Worm (Caenorhabditis elegans): Measurements from ENCODE around the gene ztf-16.

The ztf-16 gene

DNA sequence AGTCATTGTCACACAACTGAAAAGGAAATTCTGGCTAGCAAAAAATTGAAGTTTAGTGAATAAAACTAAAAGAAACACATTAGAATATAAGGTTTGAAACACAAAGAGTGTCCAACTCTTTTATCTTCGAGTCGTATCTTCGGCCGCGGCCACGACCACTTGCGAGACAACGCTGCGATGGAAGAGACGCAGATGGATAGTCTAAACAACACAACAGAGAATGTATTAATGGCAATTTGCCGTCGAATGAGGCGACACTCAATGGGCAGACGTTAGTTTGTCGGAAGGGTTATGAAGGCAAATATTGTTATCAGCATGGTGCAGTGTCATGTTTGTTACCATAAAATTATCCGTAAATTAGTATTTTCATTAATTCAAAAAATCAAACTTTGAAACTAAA lies 41.7 kb upstream of the ztf-16 start, which contains the start of gene F39C12.1 (continued):
- TF ChIP-seq hpl-2 (GFP tag; optimal IDR thresholded peaks at IDR 0.05): no peak
- peak; percentile 54 for TF ChIP-seq nhr-20 (tag; optimal IDR thresholded peaks at IDR 0.05)
- TF ChIP-seq C34B4.2 (tag; optimal IDR thresholded peaks at IDR 0.05): no peak
- TF ChIP-seq dsc-1 (tag; optimal IDR thresholded peaks at IDR 0.05): no peak
- no peak for TF ChIP-seq nhr-11 (tag; optimal IDR thresholded peaks at IDR 0.05)
- no peak for TF ChIP-seq ceh-88 (GFP tag; IDR thresholded peaks at IDR 0.05)
- TF ChIP-seq tbx-2 (tag; optimal IDR thresholded peaks at IDR 0.05): no peak
- peak in 2 of 3 experiments; percentile 24 to 26 for TF ChIP-seq ceh-82 (tag; optimal IDR thresholded peaks at IDR 0.05)
- TF ChIP-seq unc-98 (GFP tag; IDR thresholded peaks at IDR 0.05): no peak
- TF ChIP-seq fkh-8 (tag; optimal IDR thresholded peaks at IDR 0.05): no peak
- TF ChIP-seq efl-1 (optimal IDR thresholded peaks at IDR 0.05): peak in 1 of 2 experiments; percentile 1
- TF ChIP-seq efl-1 (GFP tag; optimal IDR thresholded peaks at IDR 0.05 in 1 of 2): peak in 1 of 2 experiments; percentile 15
- no peak for TF ChIP-seq pax-3 (tag; optimal IDR thresholded peaks at IDR 0.05)

DNA sequence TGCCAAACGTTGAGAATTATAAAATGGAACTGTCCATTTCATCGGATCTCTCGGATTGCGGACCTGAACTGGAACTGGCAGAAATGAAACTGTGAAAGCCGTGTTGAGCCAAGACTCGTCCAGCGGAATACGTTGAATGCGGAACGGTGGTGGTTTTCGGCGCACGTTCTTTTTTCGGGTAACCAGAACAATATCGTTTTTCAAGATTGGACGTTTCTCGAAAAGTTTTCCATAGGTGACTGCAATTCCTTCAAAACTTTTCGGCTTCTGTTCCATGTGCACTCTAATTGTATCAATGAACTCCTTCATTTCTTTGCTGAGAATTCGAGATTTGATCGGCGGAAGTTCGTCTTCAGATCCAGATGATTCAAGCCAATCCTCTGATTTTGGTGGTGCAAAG lies 33.4 kb upstream of the ztf-16 start:
- no peak for TF ChIP-seq pag-3 (tag; optimal IDR thresholded peaks at IDR 0.05; ENCODE audit: borderline replicate concordance, insufficient read depth)
- no peak for TF ChIP-seq vab-15 (tag; optimal IDR thresholded peaks at IDR 0.05)
- TF ChIP-seq nhr-20 (tag; optimal IDR thresholded peaks at IDR 0.05): no peak
- no peak for TF ChIP-seq efl-1 (optimal IDR thresholded peaks at IDR 0.05)
- no peak for TF ChIP-seq efl-1 (GFP tag; optimal IDR thresholded peaks at IDR 0.05 in 1 of 2)
- no peak for TF ChIP-seq fos-1 (tag; optimal IDR thresholded peaks at IDR 0.05)
- TF ChIP-seq C34B4.2 (tag; optimal IDR thresholded peaks at IDR 0.05): no peak
- no peak for TF ChIP-seq ztf-11 (tag; optimal IDR thresholded peaks at IDR 0.05)
- no peak for TF ChIP-seq mef-2 (tag; optimal IDR thresholded peaks at IDR 0.05)
- no peak for TF ChIP-seq sptf-1 (tag; optimal IDR thresholded peaks at IDR 0.05)
- TF ChIP-seq jun-1 (tag; optimal IDR thresholded peaks at IDR 0.05): no peak
- TF ChIP-seq ceh-63 (GFP tag; optimal IDR thresholded peaks at IDR 0.05): no peak
- no peak for TF ChIP-seq zip-4 (GFP tag; optimal IDR thresholded peaks at IDR 0.05)

DNA sequence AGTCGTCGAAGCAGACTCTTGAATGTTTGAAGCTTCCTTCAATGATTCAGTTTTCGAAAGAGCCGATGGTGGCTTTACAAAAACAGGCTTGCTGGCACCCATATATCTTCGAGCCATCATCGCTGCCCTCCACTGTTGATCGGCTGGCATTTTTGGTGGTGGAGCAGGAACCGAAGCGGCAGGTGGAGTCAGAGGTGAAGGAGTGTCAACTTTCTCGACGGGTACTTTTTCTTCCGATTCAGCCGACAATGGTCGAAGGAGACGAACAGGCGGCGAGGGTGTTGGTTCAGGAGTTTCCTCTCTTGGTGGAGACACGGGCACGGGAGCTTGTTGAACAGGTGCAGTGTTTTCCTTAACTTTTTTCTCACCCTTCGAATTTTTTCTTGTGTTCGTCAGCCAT lies 31.0 kb upstream of the ztf-16 start:
- TF ChIP-seq efl-1 (optimal IDR thresholded peaks at IDR 0.05): no peak
- no peak for TF ChIP-seq efl-1 (GFP tag; optimal IDR thresholded peaks at IDR 0.05 in 1 of 2)
- no peak for TF ChIP-seq mab-9 (GFP tag; IDR thresholded peaks at IDR 0.05)
- no peak for TF ChIP-seq lsy-2 (tag; optimal IDR thresholded peaks at IDR 0.05)
- TF ChIP-seq snu-23 (GFP tag; optimal IDR thresholded peaks at IDR 0.05): no peak
- TF ChIP-seq irx-1 (tag; optimal IDR thresholded peaks at IDR 0.05): no peak
- no peak for TF ChIP-seq nhr-20 (tag; optimal IDR thresholded peaks at IDR 0.05)
- TF ChIP-seq hlh-17 (GFP tag; optimal IDR thresholded peaks at IDR 0.05; ENCODE audit: borderline replicate concordance): no peak
- no peak for TF ChIP-seq elt-3 (tag; optimal IDR thresholded peaks at IDR 0.05)
- no peak for TF ChIP-seq lir-3 (tag; optimal IDR thresholded peaks at IDR 0.05; ENCODE audit: poor library complexity)
- TF ChIP-seq nhr-90 (tag; optimal IDR thresholded peaks at IDR 0.05; ENCODE audit: poor library complexity): no peak
- TF ChIP-seq blmp-1 (tag; optimal IDR thresholded peaks at IDR 0.05): no peak
- TF ChIP-seq ceh-90 (tag; optimal IDR thresholded peaks at IDR 0.05): no peak
- no peak for TF ChIP-seq nhr-12 (tag; optimal IDR thresholded peaks at IDR 0.05)
- TF ChIP-seq tlp-1 (tag; optimal IDR thresholded peaks at IDR 0.05): no peak
- TF ChIP-seq mep-1 (tag; optimal IDR thresholded peaks at IDR 0.05): no peak
- TF ChIP-seq C04F5.9 (tag; optimal IDR thresholded peaks at IDR 0.05): no peak
- no peak for TF ChIP-seq ceh-88 (GFP tag; IDR thresholded peaks at IDR 0.05)
- TF ChIP-seq lin-39 (tag; optimal IDR thresholded peaks at IDR 0.05): no peak
- no peak for TF ChIP-seq unc-86 (tag; optimal IDR thresholded peaks at IDR 0.05)
- no peak for TF ChIP-seq sup-37 (GFP tag; optimal IDR thresholded peaks at IDR 0.05)

Measured in whole organism, L1 larva.